Worm (Caenorhabditis elegans) whole organism, L4/young adult: Measurements from ENCODE around the gene Y39E4B.6.

Source experiments
- W03F9.2 ChIP-seq: fragments of 150-350 bp; optimal IDR thresholded peaks from 2 replicates; lab custom pipeline; 2014; ENCODE audit warnings: missing biosample characterization, missing genetic modification characterization
- dao-5 ChIP-seq: sonication (generic microtip); optimal IDR thresholded peaks from 2 replicates; lab custom pipeline; 2016; ENCODE audit warnings: missing genotype, missing genetic modification characterization, moderate library complexity, missing compliant biosample characterization
- him-1 ChIP-seq: sonication (generic microtip); optimal IDR thresholded peaks from 2 replicates; lab custom pipeline; 2016; ENCODE audit warnings: missing genotype, missing genetic modification reagents, missing genetic modification characterization, missing compliant biosample characterization

DNA sequence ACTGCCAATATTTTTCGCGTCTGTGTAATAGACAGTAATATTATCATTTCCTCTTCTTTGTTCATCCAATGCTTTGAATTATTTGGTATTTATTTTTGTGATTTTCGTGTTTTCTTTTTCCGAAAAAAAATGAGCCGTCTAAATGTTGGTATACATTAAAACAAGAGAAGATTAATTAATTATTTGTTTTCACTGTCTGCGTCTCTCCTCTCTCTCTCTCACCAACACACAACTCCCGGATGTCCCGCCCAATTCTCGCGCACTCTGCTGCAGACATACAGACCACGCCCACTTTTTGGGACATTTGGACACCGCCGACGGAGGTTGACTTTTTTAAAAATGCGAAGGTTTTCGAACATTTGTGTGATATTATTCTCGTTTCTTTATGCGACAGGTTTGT lies 49.0 kb downstream of the Y39E4B.6 start, which contains the start of gene zig-8:
- TF ChIP-seq W03F9.2 (tag; lab: Kevin White, UChicago): no peak
- TF ChIP-seq him-1: no peak
- no peak for TF ChIP-seq dao-5 (tag; lab: Kevin White, UChicago)
